Fruit fly (Drosophila melanogaster) whole organism, embryonic: Measurements from ENCODE around the gene CG33191.

Experiments
- CG11723 ChIP-seq: fragments of 200-800 bp; sonication (Bioruptor generic); optimal IDR thresholded peaks from 2 replicates; lab custom pipeline; 2017; ENCODE audit warnings: missing biosample characterization, mild to moderate bottlenecking, missing genetic modification characterization
- CG1832 ChIP-seq: fragments of 200-800 bp; sonication (Bioruptor generic); optimal IDR thresholded peaks from 2 replicates; lab custom pipeline; 2017; ENCODE audit warnings: missing biosample characterization, mild to moderate bottlenecking, missing genetic modification characterization, inconsistent platforms
- CG8765 ChIP-seq: fragments of 200-800 bp; sonication (Bioruptor generic); IDR thresholded peaks from 2 replicates; pipeline ENCODE4 v1.3.6; 2022; ENCODE audit warnings: missing biosample characterization, missing genetic modification characterization
- CG9727 ChIP-seq: fragments of 200-800 bp; sonication (Bioruptor generic); optimal IDR thresholded peaks from 3 replicates; lab custom pipeline; 2017; ENCODE audit warnings: missing biosample characterization, mild to moderate bottlenecking, missing genetic modification characterization
- ERR ChIP-seq: fragments of 200-800 bp; sonication (Bioruptor generic); optimal IDR thresholded peaks from 2 replicates; lab custom pipeline; 2016; ENCODE audit warnings: missing biosample characterization, missing genetic modification characterization
- Oaz ChIP-seq: fragments of 200-800 bp; sonication (Bioruptor generic); IDR thresholded peaks from 2 replicates; pipeline ENCODE4 v1.3.6; 2022; ENCODE audit warnings: missing biosample characterization, missing genetic modification characterization
- Rx ChIP-seq: fragments of 200-800 bp; sonication (Bioruptor generic); IDR thresholded peaks from 2 replicates; pipeline ENCODE4 v1.3.6; 2022; ENCODE audit warnings: missing biosample characterization, missing genetic modification characterization
- Sry-β ChIP-seq: fragments of 200-800 bp; sonication (Bioruptor generic); optimal IDR thresholded peaks from 2 replicates; lab custom pipeline; 2018; ENCODE audit warnings: missing biosample characterization, mild to moderate bottlenecking, missing genetic modification characterization, moderate library complexity
- Stat92E ChIP-seq, 3 experiments: fragments of >200 bp in 2 of 3; fragments of 200-800 bp in 1 of 3; sonication (Bioruptor generic) in 1 of 3; optimal IDR thresholded peaks; 2 replicates each; lab custom pipeline; 2017 to 2019; ENCODE audit warnings: missing biosample characterization in 3 of 3, missing genetic modification characterization in 3 of 3, mild to moderate bottlenecking in 1 of 3, moderate library complexity in 1 of 3
- knrl ChIP-seq: fragments of 200-800 bp; sonication (Bioruptor generic); IDR thresholded peaks from 3 replicates; pipeline ENCODE4 v1.3.6; 2022; ENCODE audit warnings: missing biosample characterization, missing genetic modification characterization; ENCODE audit not compliant: partially characterized antibody
- lbe ChIP-seq: fragments of 200-800 bp; sonication (Bioruptor generic); optimal IDR thresholded peaks from 2 replicates; lab custom pipeline; 2016; ENCODE audit warnings: missing biosample characterization, mild to moderate bottlenecking, missing genetic modification characterization
- slou ChIP-seq: fragments of 200-800 bp; sonication (Bioruptor generic); optimal IDR thresholded peaks from 3 replicates; lab custom pipeline; 2016; ENCODE audit warnings: missing biosample characterization, missing genetic modification characterization

- TF ChIP-seq CG1832 (no peak), Stat92E (GFP tag; optimal IDR thresholded peaks at IDR 0.05; lab: Kevin White, UChicago) (no peak), knrl (GFP tag; lab: Robert Waterston, UW) (no peak), CG9727 (GFP tag; lab: Kevin White, UChicago) (no peak), ERR (GFP tag; lab: Kevin White, UChicago) (no peak), slou (no peak), lbe (GFP tag; lab: Kevin White, UChicago) (no peak), Oaz (GFP tag; lab: Robert Waterston, UW) (no peak), Rx (GFP tag; lab: Robert Waterston, UW) (no peak), CG8765 (no peak), CG11723 (no peak), Sry-β (GFP tag; lab: Kevin White, UChicago) (no peak)
Observed at dm6 chr3R:8809712-8810111, 30.0 kb upstream of the CG33191 start.
